Worm (Caenorhabditis elegans) whole organism, early embryonic: ENCODE measurements around the gene Y49F6B.12.
A peak's percentile ranks its signal among the peaks of the same experiment; 100 is the strongest.
"Not testable (repeated sequence)": the region's sequence is repeated elsewhere in the genome, so short reads cannot be mapped to it uniquely, and the experiment has no call there.

ENCODE experiments used
- B0310.2 ChIP-seq: sonication (generic microtip); optimal IDR thresholded peaks from 2 replicates; lab custom pipeline; 2016; ENCODE audit warnings: mild to moderate bottlenecking, missing genetic modification characterization, missing compliant biosample characterization
- F13C5.2 ChIP-seq: sonication (generic microtip); optimal IDR thresholded peaks from 2 replicates; lab custom pipeline; 2017; ENCODE audit warnings: mild to moderate bottlenecking, missing genetic modification characterization, inconsistent platforms, missing compliant biosample characterization
- aly-1 ChIP-seq: sonication (generic microtip); optimal IDR thresholded peaks from 2 replicates; lab custom pipeline; 2016; ENCODE audit warnings: missing genetic modification characterization, missing compliant biosample characterization
- ama-1 ChIP-seq: fragments of 150-350 bp; optimal IDR thresholded peaks from 2 replicates; lab custom pipeline; 2014
- ceh-13 ChIP-seq: fragments of 200-800 bp; sonication (Bioruptor generic); optimal IDR thresholded peaks from 2 replicates; lab custom pipeline; 2018; ENCODE audit warnings: mild to moderate bottlenecking, missing genetic modification characterization, missing compliant biosample characterization
- ceh-36 ChIP-seq: sonication (generic microtip); optimal IDR thresholded peaks from 2 replicates; lab custom pipeline; 2016; ENCODE audit warnings: missing genetic modification characterization, inconsistent platforms, missing compliant biosample characterization
- ets-7 ChIP-seq: sonication (generic microtip); optimal IDR thresholded peaks from 2 replicates; lab custom pipeline; 2016; ENCODE audit warnings: missing genotype, missing genetic modification characterization, missing compliant biosample characterization
- flt-1 ChIP-seq: fragments of 200-800 bp; sonication (Bioruptor generic); IDR thresholded peaks from 2 replicates; pipeline ENCODE4 v1.3.6; 2022; ENCODE audit warnings: missing genetic modification characterization, missing compliant biosample characterization
- hmbx-1 ChIP-seq: sonication (generic microtip); optimal IDR thresholded peaks from 2 replicates; lab custom pipeline; 2016; ENCODE audit warnings: mild to moderate bottlenecking, missing genetic modification characterization, missing compliant biosample characterization
- hmg-4 ChIP-seq: fragments of 200-800 bp; sonication (Bioruptor generic); optimal IDR thresholded peaks from 2 replicates; lab custom pipeline; 2018; ENCODE audit warnings: mild to moderate bottlenecking, missing genetic modification characterization, missing compliant biosample characterization
- hnd-1 ChIP-seq: sonication (generic microtip); optimal IDR thresholded peaks from 2 replicates; lab custom pipeline; 2016; ENCODE audit warnings: missing genetic modification characterization, missing compliant biosample characterization
- pes-1 ChIP-seq: fragments of 200-800 bp; sonication (Bioruptor generic); IDR thresholded peaks from 2 replicates; pipeline ENCODE4 v1.3.6; 2022; ENCODE audit warnings: missing genetic modification reagents, missing genetic modification characterization, missing compliant biosample characterization
- scrt-1 ChIP-seq: fragments of 200-800 bp; sonication (Bioruptor generic); IDR thresholded peaks from 2 replicates; pipeline ENCODE4 v1.3.6; 2022; ENCODE audit warnings: missing genetic modification characterization, missing compliant biosample characterization
- sea-1 ChIP-seq: fragments of 200-800 bp; sonication (Bioruptor generic); conservative IDR thresholded peaks from 2 replicates; pipeline ENCODE4 v1.3.6; 2022; ENCODE audit warnings: missing genetic modification characterization, missing compliant biosample characterization
- tbx-11 ChIP-seq: fragments of 200-800 bp; sonication (Bioruptor generic); IDR thresholded peaks from 2 replicates; pipeline ENCODE4 v1.3.6; 2022; ENCODE audit warnings: missing genetic modification characterization, missing compliant biosample characterization
- tbx-37 ChIP-seq: fragments of 200-800 bp; sonication (Bioruptor generic); conservative IDR thresholded peaks from 2 replicates; pipeline ENCODE4 v1.3.6; 2022; ENCODE audit warnings: missing genetic modification reagents, missing genetic modification characterization, missing compliant biosample characterization
- tra-4 ChIP-seq: sonication (generic microtip); optimal IDR thresholded peaks from 2 replicates; lab custom pipeline; 2017; ENCODE audit warnings: missing genetic modification characterization, missing compliant biosample characterization

The Y49F6B.12 gene

ce11 chrII:3464580-3464979 is 7.6 kb downstream of the Y49F6B.12 start, which contains the start of gene C16C8.10:
Gene C16C8.10 (minus strand): TSS chrII:3464680.
- TF ChIP-seq F13C5.2 (tag; lab: Kevin White, UChicago); pes-1; hmg-4: not testable (repeated sequence)

- TF ChIP-seq flt-1 (no peak), B0310.2 (tag; lab: Kevin White, UChicago) (no peak), hmg-4 (no peak), F13C5.2 (tag; lab: Kevin White, UChicago) (no peak)
Measured at ce11 chrII:3463097-3463496, 9.1 kb downstream of the Y49F6B.12 start, which contains the start of gene C16C8.9. Gene C16C8.9 (minus strand): TSS chrII:3463197.

- TF ChIP-seq ama-1 (lab: Kevin White, UChicago) = no peak
- TF ChIP-seq F13C5.2 (tag; lab: Kevin White, UChicago) = no peak
- TF ChIP-seq hmg-4 = no peak
- TF ChIP-seq hnd-1 (tag; lab: Kevin White, UChicago) = no peak
- TF ChIP-seq tbx-37 (GFP tag; lab: Robert Waterston, UW) = no peak
- TF ChIP-seq pes-1 = no peak
- TF ChIP-seq hmbx-1 = no peak
- no peak for TF ChIP-seq B0310.2 (tag; lab: Kevin White, UChicago)
- no peak for TF ChIP-seq tra-4 (tag; lab: Kevin White, UChicago)
- TF ChIP-seq aly-1 (tag; lab: Kevin White, UChicago) = no peak
- TF ChIP-seq ceh-36 (tag; lab: Kevin White, UChicago) = no peak
- TF ChIP-seq scrt-1 (GFP tag; lab: Robert Waterston, UW) = no peak
- no peak for TF ChIP-seq flt-1
Measured at ce11 chrII:3461586-3461985, 10.6 kb downstream of the Y49F6B.12 start, which contains the start of gene C16C8.8. Gene C16C8.8 (minus strand): TSS chrII:3461686.

- TF ChIP-seq F13C5.2 (tag; lab: Kevin White, UChicago) (no peak), ceh-36 (tag; lab: Kevin White, UChicago) (no peak), hmbx-1 (no peak), hnd-1 (tag; lab: Kevin White, UChicago) (no peak), ets-7 (tag; lab: Kevin White, UChicago) (no peak), ceh-13 (GFP tag; lab: Kevin White, UChicago) (no peak), sea-1 (GFP tag; lab: Robert Waterston, UW) (no peak)
Measured at ce11 chrII:3460048-3460447, 12.2 kb downstream of the Y49F6B.12 start, which contains the start of gene C16C8.7. Gene C16C8.7 (minus strand): TSS chrII:3460148.

ce11 chrII:3459199-3459598 is 13.0 kb downstream of the Y49F6B.12 start:
- TF ChIP-seq tbx-11 = no peak
- no peak for TF ChIP-seq B0310.2 (tag; lab: Kevin White, UChicago)
- TF ChIP-seq flt-1 = no peak
- TF ChIP-seq ceh-36 (tag; lab: Kevin White, UChicago) = peak; percentile 69
- no peak for TF ChIP-seq tra-4 (tag; lab: Kevin White, UChicago)
- TF ChIP-seq ama-1 (lab: Kevin White, UChicago) = no peak

- TF ChIP-seq ama-1 (lab: Kevin White, UChicago) = no peak
- no peak for TF ChIP-seq hmbx-1
- TF ChIP-seq ceh-13 (GFP tag; lab: Kevin White, UChicago) = no peak
- TF ChIP-seq tbx-11 = no peak
- no peak for TF ChIP-seq flt-1
- no peak for TF ChIP-seq F13C5.2 (tag; lab: Kevin White, UChicago)
- TF ChIP-seq aly-1 (tag; lab: Kevin White, UChicago) = no peak
- no peak for TF ChIP-seq hnd-1 (tag; lab: Kevin White, UChicago)
- TF ChIP-seq sea-1 (GFP tag; lab: Robert Waterston, UW) = no peak
- no peak for TF ChIP-seq ets-7 (tag; lab: Kevin White, UChicago)
- no peak for TF ChIP-seq tbx-37 (GFP tag; lab: Robert Waterston, UW)
- no peak for TF ChIP-seq scrt-1 (GFP tag; lab: Robert Waterston, UW)
Measured at ce11 chrII:3458209-3458608, 14.0 kb downstream of the Y49F6B.12 start, which contains the start of the genes C16C8.26 and C16C8.19. Gene C16C8.26 (minus strand): TSS chrII:3458309. Gene C16C8.19 (plus strand): TSS chrII:3458487.

ce11 chrII:3453521-3453920 is 18.7 kb downstream of the Y49F6B.12 start, which contains the start of gene C16C8.11:
Gene C16C8.11 (plus strand): TSS chrII:3453708.
- TF ChIP-seq ceh-13 (GFP tag; lab: Kevin White, UChicago) (no peak), ama-1 (lab: Kevin White, UChicago) (no peak), tra-4 (tag; lab: Kevin White, UChicago) (no peak), scrt-1 (GFP tag; lab: Robert Waterston, UW) (no peak), sea-1 (GFP tag; lab: Robert Waterston, UW) (no peak), tbx-37 (GFP tag; lab: Robert Waterston, UW) (no peak), aly-1 (tag; lab: Kevin White, UChicago) (no peak), ets-7 (tag; lab: Kevin White, UChicago) (no peak), hnd-1 (tag; lab: Kevin White, UChicago) (no peak), hmbx-1 (no peak), hmg-4 (no peak), tbx-11 (no peak), pes-1 (no peak), B0310.2 (tag; lab: Kevin White, UChicago) (no peak), ceh-36 (tag; lab: Kevin White, UChicago) (no peak), F13C5.2 (tag; lab: Kevin White, UChicago) (no peak), flt-1 (no peak)

- TF ChIP-seq ets-7 (tag; lab: Kevin White, UChicago) (no peak), ama-1 (lab: Kevin White, UChicago) (no peak), ceh-13 (GFP tag; lab: Kevin White, UChicago) (no peak), flt-1 (no peak), pes-1 (no peak), scrt-1 (GFP tag; lab: Robert Waterston, UW) (no peak), hnd-1 (tag; lab: Kevin White, UChicago) (no peak)
Measured at ce11 chrII:3452421-3452820, 19.8 kb downstream of the Y49F6B.12 start, which contains the start of gene C16C8.12. Gene C16C8.12 (plus strand): TSS chrII:3452721.
